Worm (Caenorhabditis elegans): ENCODE data around the gene fbxb-13.

fbxb-13 gene

ce11 chrII:1742535-1742934 lies 45.5 kb upstream of the fbxb-13 start, which contains the start of gene F36H5.12:
F36H5.12 (plus strand) TSS chrII:1742835.
- no peak for TF ChIP-seq ztf-16 (tag; optimal IDR thresholded peaks at IDR 0.05)
- no peak for TF ChIP-seq C08G9.2 (tag; optimal IDR thresholded peaks at IDR 0.05)
- TF ChIP-seq pqm-1 (tag; optimal IDR thresholded peaks at IDR 0.05) = no peak
- no peak for TF ChIP-seq elt-2 (tag; optimal IDR thresholded peaks at IDR 0.05)
- no peak for TF ChIP-seq madf-2 (tag; optimal IDR thresholded peaks at IDR 0.05)
- no peak for TF ChIP-seq pat-9 (tag; optimal IDR thresholded peaks at IDR 0.05)
- TF ChIP-seq lim-6 (tag; optimal IDR thresholded peaks at IDR 0.05) = no peak
- TF ChIP-seq zip-5 (tag; optimal IDR thresholded peaks at IDR 0.05) = no peak

- TF ChIP-seq hlh-6 (tag; optimal IDR thresholded peaks at IDR 0.05) (no peak), dve-1 (tag; optimal IDR thresholded peaks at IDR 0.05) (no peak)
These were observed 43.9 kb upstream of the fbxb-13 start, which contains the start of gene clec-19 for ce11 chrII:1744183-1744582. clec-19 (plus strand) TSS chrII:1744483.

- TF ChIP-seq npax-4 (tag; optimal IDR thresholded peaks at IDR 0.05) (no peak), madf-2 (tag; optimal IDR thresholded peaks at IDR 0.05) (no peak), ceh-30 (tag; optimal IDR thresholded peaks at IDR 0.05) (no peak), hlh-13 (GFP tag; optimal IDR thresholded peaks at IDR 0.05) (no peak), tbx-2 (tag; optimal IDR thresholded peaks at IDR 0.05) (no peak), unc-42 (tag; optimal IDR thresholded peaks at IDR 0.05) (no peak), ceh-19 (GFP tag; optimal IDR thresholded peaks at IDR 0.05) (no peak), nhr-11 (tag; optimal IDR thresholded peaks at IDR 0.05) (no peak), ceh-31 (tag; optimal IDR thresholded peaks at IDR 0.05) (no peak), T23F11.4 (GFP tag; optimal IDR thresholded peaks at IDR 0.05) (no peak), ahr-1 (tag; optimal IDR thresholded peaks at IDR 0.05) (no peak), nfya-1 (tag; optimal IDR thresholded peaks at IDR 0.05) (no peak), pqm-1 (tag; optimal IDR thresholded peaks at IDR 0.05) (no peak), K09A11.1 (tag; optimal IDR thresholded peaks at IDR 0.05; ENCODE audit: insufficient read depth) (no peak), dmd-4 (tag; optimal IDR thresholded peaks at IDR 0.05; ENCODE audit: borderline replicate concordance) (no peak), ref-2 (tag; optimal IDR thresholded peaks at IDR 0.05) (no peak)
These were observed 37.7 kb upstream of the fbxb-13 start, which contains the start of the genes F36H5.13 and F36H5.8 for ce11 chrII:1750413-1750812. F36H5.13 (minus strand) TSS chrII:1750513. F36H5.8 (minus strand) TSS chrII:1750686.

ce11 chrII:1752990-1753389 lies 35.1 kb upstream of the fbxb-13 start, which contains the start of gene F36H5.9:
F36H5.9 (minus strand) TSS chrII:1753090.
- TF ChIP-seq fkh-10 (GFP tag; optimal IDR thresholded peaks at IDR 0.05) (no peak), syd-9 (tag; optimal IDR thresholded peaks at IDR 0.05) (no peak), sdc-2 (tag; optimal IDR thresholded peaks at IDR 0.05) (no peak), unc-42 (tag; optimal IDR thresholded peaks at IDR 0.05) (no peak), pat-9 (tag; optimal IDR thresholded peaks at IDR 0.05) (no peak), zip-5 (tag; optimal IDR thresholded peaks at IDR 0.05) (no peak), fkh-6 (tag; optimal IDR thresholded peaks at IDR 0.05) (no peak), F13H6.1 (tag; optimal IDR thresholded peaks at IDR 0.05) (no peak), Y22D7AL.16 (tag; optimal IDR thresholded peaks at IDR 0.05) (no peak), C08G9.2 (tag; optimal IDR thresholded peaks at IDR 0.05) (no peak), C38D4.7 (GFP tag; optimal IDR thresholded peaks at IDR 0.05) (no peak), ceh-24 (tag; optimal IDR thresholded peaks at IDR 0.05) (no peak), fax-1 (tag; optimal IDR thresholded peaks at IDR 0.05) (no peak), dmd-4 (tag; optimal IDR thresholded peaks at IDR 0.05; ENCODE audit: borderline replicate concordance) (no peak), pha-2 (tag; optimal IDR thresholded peaks at IDR 0.05) (no peak), gmeb-2 (tag; optimal IDR thresholded peaks at IDR 0.05) (no peak), eyg-1 (tag; optimal IDR thresholded peaks at IDR 0.05) (no peak), che-1 (tag; optimal IDR thresholded peaks at IDR 0.05) (no peak), pha-4 (tag; optimal IDR thresholded peaks at IDR 0.05) (no peak), unc-3 (GFP tag; conservative IDR thresholded peaks at IDR 0.05) (no peak), unc-3 (tag; optimal IDR thresholded peaks at IDR 0.05) (no peak)

All from whole organism, late embryonic.